Fruit fly (Drosophila melanogaster) S2 (cell line): ENCODE data around the gene CG15141.

Source experiments
- CG8478 ChIP-seq: fragments of >200 bp; optimal IDR thresholded peaks from 2 replicates; lab custom pipeline; 2018
- CTCF ChIP-seq, 2 experiments: fragments of >200 bp; optimal IDR thresholded peaks; 2 replicates each; lab custom pipeline; 2018

The CG15141 gene

DNA sequence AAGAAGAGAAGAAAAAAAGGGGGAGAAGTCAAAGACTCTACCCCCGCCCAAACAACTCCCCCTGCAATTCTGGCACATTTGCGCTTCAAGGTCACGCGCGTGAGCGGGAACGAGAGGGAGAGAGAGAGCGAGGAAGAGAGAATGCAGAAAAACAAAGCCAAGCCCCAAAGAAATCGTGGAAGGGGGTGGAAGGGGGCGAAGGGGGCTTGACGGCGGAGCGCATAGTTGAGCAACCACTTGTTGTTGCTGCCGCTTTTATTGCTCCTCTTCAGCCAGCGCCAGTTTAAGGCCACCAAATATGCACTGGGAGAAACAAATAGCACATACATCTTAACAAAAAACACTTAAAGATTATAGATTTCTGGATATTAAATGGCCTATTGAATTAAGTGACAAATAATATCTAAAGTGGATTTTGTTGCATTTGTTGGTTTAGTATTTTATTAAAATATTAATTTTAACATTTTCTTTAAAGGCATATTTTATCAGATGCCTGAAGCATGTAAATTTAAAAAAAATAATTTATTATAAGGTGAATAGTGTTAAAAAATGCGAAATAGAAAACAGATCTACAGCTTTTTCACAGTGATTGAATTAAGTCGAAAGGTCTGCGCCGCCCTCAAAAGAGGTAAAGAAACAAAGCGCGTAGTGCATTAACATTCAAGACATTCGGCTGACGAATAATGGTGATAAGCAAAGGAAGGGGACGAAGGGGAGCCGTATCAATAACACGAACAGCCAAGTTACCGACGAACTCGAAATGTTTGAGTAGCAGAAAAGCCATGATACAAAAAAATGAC lies 19.5 kb downstream of the CG15141 start:
- TF ChIP-seq CTCF (optimal IDR thresholded peaks at IDR 0.05; lab: Kevin White, UChicago) (no peak), CG8478 (lab: Kevin White, UChicago) (no peak)

- TF ChIP-seq CG8478 (lab: Kevin White, UChicago) (no peak), CTCF (optimal IDR thresholded peaks at IDR 0.05; lab: Kevin White, UChicago) (no peak)
Measured at dm6 chr2L:17430602-17431358, 20.3 kb downstream of the CG15141 start.

DNA sequence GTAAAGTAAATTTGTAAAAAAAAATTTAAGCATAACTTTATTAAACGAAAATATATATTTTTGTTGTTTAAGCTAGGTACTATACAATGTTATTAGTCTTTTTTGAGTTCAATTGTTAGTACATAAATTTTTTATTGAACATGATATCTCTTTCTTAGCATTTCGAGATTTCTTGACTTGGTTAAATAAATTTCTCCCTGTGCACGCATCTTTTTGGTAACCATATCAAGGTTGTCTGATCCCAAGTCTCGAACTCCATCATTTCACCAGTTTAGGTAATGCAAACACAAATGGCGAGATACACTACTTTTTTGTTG lies 20.9 kb downstream of the CG15141 start:
- no peak for TF ChIP-seq CTCF (optimal IDR thresholded peaks at IDR 0.05; lab: Kevin White, UChicago)
- TF ChIP-seq CG8478 (lab: Kevin White, UChicago), result no peak

DNA sequence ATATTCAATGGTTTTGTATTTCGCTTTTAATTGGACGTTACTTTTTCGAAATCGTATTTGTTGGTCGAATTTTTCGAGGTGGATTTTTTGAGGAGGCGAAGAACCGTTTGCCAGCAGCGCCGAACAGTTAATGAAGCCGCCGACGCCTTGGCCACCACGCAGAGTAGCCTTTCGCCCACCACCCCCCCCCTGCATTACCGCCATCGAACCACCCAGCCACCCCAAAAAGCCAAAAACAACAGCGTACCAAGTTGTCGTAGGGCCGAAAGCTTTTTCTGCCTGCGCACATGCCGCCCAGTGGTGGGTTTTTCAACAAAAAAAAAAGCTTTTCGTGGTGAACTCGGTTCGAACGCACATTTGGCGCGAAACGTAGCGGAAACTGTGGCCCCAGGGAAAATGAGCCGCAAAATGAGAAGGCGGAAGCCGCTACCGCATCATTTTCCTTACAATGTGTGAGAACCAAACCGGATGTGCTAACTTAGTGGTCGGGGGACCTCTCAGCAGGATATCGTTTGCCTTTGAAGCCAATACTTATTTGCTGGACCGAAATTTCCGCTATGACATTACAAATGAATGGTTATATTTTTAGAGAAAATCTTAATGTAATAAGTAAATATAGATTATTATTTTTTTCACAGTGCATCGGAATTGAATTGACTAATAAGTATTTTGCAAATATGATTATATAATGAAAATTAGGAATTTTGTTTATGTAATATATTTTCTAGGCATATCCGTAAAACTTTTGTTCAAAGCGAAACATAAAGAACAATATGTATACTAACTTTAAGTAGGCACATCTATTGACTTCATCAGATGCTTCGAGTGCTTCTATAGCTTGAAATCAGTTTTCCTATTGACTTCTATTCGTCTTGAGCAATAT lies 22.8 kb downstream of the CG15141 start, which contains the start of the genes Dif and CG5043:
TSS of gene Dif (minus strand) at position 132 of the 883 bp plus-strand sequence.
TSS of gene CG5043 (plus strand) at position 833 of the 883 bp plus-strand sequence.
- no peak for TF ChIP-seq CG8478 (lab: Kevin White, UChicago)
- TF ChIP-seq CTCF (optimal IDR thresholded peaks at IDR 0.05; lab: Kevin White, UChicago), result no peak

dm6 chr2L:17436500-17436899 lies 26.1 kb downstream of the CG15141 start, which contains the start of gene CG33928:
Gene CG33928 (minus strand): TSS chr2L:17436600.
- TF ChIP-seq CTCF (optimal IDR thresholded peaks at IDR 0.05; lab: Kevin White, UChicago) (no peak), CG8478 (lab: Kevin White, UChicago) (no peak)

- TF ChIP-seq CG8478 (lab: Kevin White, UChicago), result no peak
- TF ChIP-seq CTCF (optimal IDR thresholded peaks at IDR 0.05; lab: Kevin White, UChicago), result no peak
Measured at dm6 chr2L:17437594-17437993, 27.2 kb downstream of the CG15141 start.

DNA sequence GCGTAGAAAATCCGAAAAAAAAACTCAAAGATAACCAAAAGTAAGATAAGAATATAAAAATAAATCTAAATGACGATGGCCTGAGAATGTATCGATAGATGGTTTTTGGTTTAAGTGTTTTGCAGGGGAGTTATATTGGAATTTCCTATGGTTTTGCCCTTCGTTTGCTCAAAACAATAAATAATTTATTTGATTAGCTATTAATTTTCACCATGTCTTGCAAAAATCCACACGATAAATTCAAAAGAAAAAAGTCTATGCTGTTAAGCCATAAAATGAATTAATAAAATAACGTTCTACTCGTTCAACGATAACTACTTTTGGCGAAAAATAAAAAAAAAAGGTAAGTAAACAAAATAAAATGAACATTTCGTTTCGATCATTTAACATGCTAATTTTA lies 36.6 kb downstream of the CG15141 start:
- TF ChIP-seq CTCF (optimal IDR thresholded peaks at IDR 0.05; lab: Kevin White, UChicago) (no peak), CG8478 (lab: Kevin White, UChicago) (no peak)

dm6 chr2L:17448435-17448834 lies 38.0 kb downstream of the CG15141 start:
- TF ChIP-seq CG8478 (lab: Kevin White, UChicago), result no peak
- TF ChIP-seq CTCF (optimal IDR thresholded peaks at IDR 0.05; lab: Kevin White, UChicago), result no peak

- TF ChIP-seq CTCF (optimal IDR thresholded peaks at IDR 0.05; lab: Kevin White, UChicago) (no peak), CG8478 (lab: Kevin White, UChicago) (no peak)
Measured at dm6 chr2L:17449608-17450504, 39.4 kb downstream of the CG15141 start, which contains the start of gene dl. Gene dl (minus strand): TSS chr2L:17450364.

- no peak for TF ChIP-seq CTCF (optimal IDR thresholded peaks at IDR 0.05; lab: Kevin White, UChicago)
- TF ChIP-seq CG8478 (lab: Kevin White, UChicago), result no peak
Measured at dm6 chr2L:17450505-17451415, 40.3 kb downstream of the CG15141 start.

- TF ChIP-seq CG8478 (lab: Kevin White, UChicago) (no peak), CTCF (optimal IDR thresholded peaks at IDR 0.05; lab: Kevin White, UChicago) (no peak)
Measured at dm6 chr2L:17452084-17452483, 41.6 kb downstream of the CG15141 start.

- no peak for TF ChIP-seq CG8478 (lab: Kevin White, UChicago)
- no peak for TF ChIP-seq CTCF (optimal IDR thresholded peaks at IDR 0.05; lab: Kevin White, UChicago)
Measured at dm6 chr2L:17452624-17453023, 42.2 kb downstream of the CG15141 start, which contains the start of gene CG5050. Gene CG5050 (plus strand): TSS chr2L:17452924.
